Worm (Caenorhabditis elegans) whole organism, late embryonic: ENCODE results near the gene wrt-3.

Experiments used
- C08G9.2 ChIP-seq: sonication (generic microtip); optimal IDR thresholded peaks from 2 replicates; lab custom pipeline; 2016; ENCODE audit warnings: mild to moderate bottlenecking, missing genetic modification characterization, moderate library complexity, missing compliant biosample characterization
- C38D4.7 ChIP-seq: fragments of 200-800 bp; sonication (Bioruptor generic); optimal IDR thresholded peaks from 2 replicates; lab custom pipeline; 2018; ENCODE audit warnings: mild to moderate bottlenecking, missing genetic modification characterization, moderate library complexity, missing compliant biosample characterization
- K02D7.2 ChIP-seq: sonication (generic microtip); optimal IDR thresholded peaks from 2 replicates; lab custom pipeline; 2017; ENCODE audit warnings: mild to moderate bottlenecking, missing genetic modification characterization, missing compliant biosample characterization
- K09A11.1 ChIP-seq: sonication (generic microtip); optimal IDR thresholded peaks from 2 replicates; lab custom pipeline; 2017; ENCODE audit warnings: antibody characterized with exemption, mild to moderate bottlenecking, missing genetic modification characterization, missing compliant biosample characterization; ENCODE audit not compliant: insufficient read depth
- ama-1 ChIP-seq: fragments of 150-350 bp; optimal IDR thresholded peaks from 2 replicates; lab custom pipeline; 2014
- ceh-14 ChIP-seq: sonication (generic microtip); optimal IDR thresholded peaks from 2 replicates; lab custom pipeline; 2016; ENCODE audit warnings: missing genotype, missing genetic modification characterization, missing compliant biosample characterization
- ceh-18 ChIP-seq: sonication (generic microtip); optimal IDR thresholded peaks from 2 replicates; lab custom pipeline; 2016; ENCODE audit warnings: missing genetic modification characterization, missing compliant biosample characterization
- ceh-2 ChIP-seq: sonication (generic microtip); optimal IDR thresholded peaks from 2 replicates; lab custom pipeline; 2016; ENCODE audit warnings: missing genotype, missing genetic modification characterization, missing compliant biosample characterization
- ceh-24 ChIP-seq: sonication (generic microtip); optimal IDR thresholded peaks from 2 replicates; lab custom pipeline; 2016; ENCODE audit warnings: mild to moderate bottlenecking, missing genetic modification characterization, missing compliant biosample characterization
- ceh-30 ChIP-seq: fragments of 150-350 bp; optimal IDR thresholded peaks from 2 replicates; lab custom pipeline; 2014; ENCODE audit warnings: missing biosample characterization, missing genetic modification characterization
- ceh-6 ChIP-seq: fragments of 200-800 bp; sonication (Bioruptor generic); optimal IDR thresholded peaks from 2 replicates; lab custom pipeline; 2018; ENCODE audit warnings: mild to moderate bottlenecking, missing genetic modification characterization, missing compliant biosample characterization
- ceh-9 ChIP-seq: sonication (generic microtip); optimal IDR thresholded peaks from 2 replicates; lab custom pipeline; 2016; ENCODE audit warnings: mild to moderate bottlenecking, missing genetic modification characterization, inconsistent platforms, missing compliant biosample characterization
- che-1 ChIP-seq: sonication (generic microtip); optimal IDR thresholded peaks from 2 replicates; lab custom pipeline; 2016; ENCODE audit warnings: mild to moderate bottlenecking, missing genetic modification characterization, missing compliant biosample characterization
- fax-1 ChIP-seq: sonication (generic microtip); optimal IDR thresholded peaks from 2 replicates; lab custom pipeline; 2016; ENCODE audit warnings: missing genotype, missing genetic modification characterization, missing compliant biosample characterization
- gmeb-2 ChIP-seq: sonication (generic microtip); optimal IDR thresholded peaks from 2 replicates; lab custom pipeline; 2016; ENCODE audit warnings: missing genetic modification characterization, inconsistent platforms, missing compliant biosample characterization
- hlh-13 ChIP-seq: fragments of 200-800 bp; sonication (Bioruptor generic); optimal IDR thresholded peaks from 2 replicates; lab custom pipeline; 2018; ENCODE audit warnings: mild to moderate bottlenecking, missing genetic modification characterization, missing compliant biosample characterization
- hlh-30 ChIP-seq: sonication (generic microtip); optimal IDR thresholded peaks from 2 replicates; lab custom pipeline; 2017; ENCODE audit warnings: antibody characterized with exemption, missing genetic modification characterization, missing compliant biosample characterization; ENCODE audit not compliant: insufficient read depth
- hlh-6 ChIP-seq: sonication (generic microtip); optimal IDR thresholded peaks from 2 replicates; lab custom pipeline; 2016; ENCODE audit warnings: missing genotype, missing genetic modification characterization, missing compliant biosample characterization
- lim-6 ChIP-seq: sonication (generic microtip); optimal IDR thresholded peaks from 2 replicates; lab custom pipeline; 2016; ENCODE audit warnings: missing genetic modification characterization, missing compliant biosample characterization
- mec-3 ChIP-seq: sonication (generic microtip); optimal IDR thresholded peaks from 2 replicates; lab custom pipeline; 2016; ENCODE audit warnings: borderline replicate concordance, missing genetic modification characterization, missing compliant biosample characterization
- nfya-1 ChIP-seq: sonication (generic microtip); optimal IDR thresholded peaks from 2 replicates; lab custom pipeline; 2017; ENCODE audit warnings: missing genetic modification characterization, mild to moderate bottlenecking, missing compliant biosample characterization, antibody characterized with exemption, moderate library complexity
- npax-4 ChIP-seq: sonication (generic microtip); optimal IDR thresholded peaks from 2 replicates; lab custom pipeline; 2016; ENCODE audit warnings: missing genetic modification characterization, missing compliant biosample characterization
- pag-3 ChIP-seq: sonication (generic microtip); optimal IDR thresholded peaks from 2 replicates; lab custom pipeline; 2016; ENCODE audit warnings: missing compliant biosample characterization, missing genetic modification characterization, borderline replicate concordance
- pat-9 ChIP-seq: fragments of 200-800 bp; sonication (Bioruptor generic); optimal IDR thresholded peaks from 2 replicates; lab custom pipeline; 2018; ENCODE audit warnings: mild to moderate bottlenecking, missing genetic modification characterization, moderate library complexity, missing compliant biosample characterization
- pha-4 ChIP-seq: fragments of 150-350 bp; optimal IDR thresholded peaks from 2 replicates; lab custom pipeline; 2018; ENCODE audit warnings: missing biosample characterization, missing genetic modification reagents, missing genetic modification characterization
- rnt-1 ChIP-seq: sonication (generic microtip); optimal IDR thresholded peaks from 2 replicates; lab custom pipeline; 2016; ENCODE audit warnings: missing genetic modification characterization, missing compliant biosample characterization
- sdc-2 ChIP-seq: sonication (generic microtip); optimal IDR thresholded peaks from 2 replicates; lab custom pipeline; 2016; ENCODE audit warnings: missing genotype, missing genetic modification characterization, missing compliant biosample characterization
- sox-4 ChIP-seq: sonication (generic microtip); optimal IDR thresholded peaks from 2 replicates; lab custom pipeline; 2017; ENCODE audit warnings: mild to moderate bottlenecking, missing genetic modification characterization, inconsistent platforms, missing compliant biosample characterization
- unc-3 ChIP-seq, 2 experiments: fragments of 200-800 bp in 1 of 2; sonication (Bioruptor generic) in 1 of 2; sonication (generic microtip) in 1 of 2; conservative IDR thresholded peaks in 1 of 2; optimal IDR thresholded peaks in 1 of 2; 2 replicates each; pipeline versions ENCODE4 v1.3.6 to Lab custom; 2016 to 2022; ENCODE audit warnings: missing compliant biosample characterization in 2 of 2, missing genetic modification characterization in 2 of 2, missing genetic modification reagents in 1 of 2
- unc-42 ChIP-seq: sonication (generic microtip); optimal IDR thresholded peaks from 2 replicates; lab custom pipeline; 2016; ENCODE audit warnings: missing genotype, missing genetic modification characterization, missing compliant biosample characterization
- unc-86 ChIP-seq: sonication (generic microtip); optimal IDR thresholded peaks from 2 replicates; lab custom pipeline; 2016; ENCODE audit warnings: missing genetic modification characterization, missing compliant biosample characterization

wrt-3 gene

DNA sequence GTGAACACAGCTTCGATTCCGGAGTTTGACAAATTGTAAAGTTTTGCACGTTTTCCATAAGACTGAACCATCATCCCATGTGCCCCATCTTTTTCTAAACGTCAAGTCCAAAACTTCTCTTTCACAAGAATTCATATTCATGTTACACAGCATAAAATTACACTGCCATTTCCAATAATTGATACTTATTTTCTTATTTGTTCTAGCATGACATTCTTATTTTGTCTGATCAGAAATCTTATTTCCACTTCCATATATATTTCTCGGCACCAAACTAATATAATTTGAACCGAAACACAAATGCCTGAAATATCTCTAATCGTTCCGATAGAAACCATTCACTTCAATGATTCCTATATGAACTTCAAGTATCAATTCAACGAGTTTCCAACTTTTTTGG is 8.7 kb upstream of the wrt-3 start, which contains the start of gene sru-2:
TSS of gene sru-2 (plus strand) at position 301 of the 400 bp plus-strand sequence.
- TF ChIP-seq C08G9.2 (tag; lab: Kevin White, UChicago), result no peak
- no peak for TF ChIP-seq K02D7.2 (tag; lab: Kevin White, UChicago)
- no peak for TF ChIP-seq che-1
- no peak for TF ChIP-seq ceh-18 (tag; lab: Kevin White, UChicago)
- no peak for TF ChIP-seq unc-3 (GFP tag; conservative IDR thresholded peaks at IDR 0.05; lab: Robert Waterston, UW)
- TF ChIP-seq unc-3 (tag; optimal IDR thresholded peaks at IDR 0.05; lab: Kevin White, UChicago), result no peak

DNA sequence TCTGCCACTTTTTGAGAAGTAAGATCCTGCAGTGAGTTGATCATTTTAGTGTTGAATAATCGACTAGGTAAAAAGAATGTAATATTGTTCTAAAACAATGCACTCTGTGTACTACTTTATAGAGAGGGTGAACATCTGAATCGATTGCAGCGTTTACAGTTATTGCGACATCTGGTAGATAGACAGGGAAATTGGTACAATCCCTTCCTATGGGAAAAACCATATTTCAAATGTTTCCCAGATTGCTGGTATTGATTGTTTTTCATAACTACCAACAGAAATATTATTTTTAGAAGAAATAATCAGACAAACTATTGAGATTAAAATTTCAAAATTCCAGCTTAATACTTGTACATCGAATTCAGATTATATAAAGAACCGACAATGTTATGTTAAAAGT is 7.8 kb upstream of the wrt-3 start, which contains the start of gene gadr-2:
TSS of gene gadr-2 (minus strand) at position 101 of the 400 bp plus-strand sequence.
- no peak for TF ChIP-seq C38D4.7 (GFP tag; lab: Kevin White, UChicago)
- TF ChIP-seq fax-1 (tag; lab: Kevin White, UChicago), result no peak

DNA sequence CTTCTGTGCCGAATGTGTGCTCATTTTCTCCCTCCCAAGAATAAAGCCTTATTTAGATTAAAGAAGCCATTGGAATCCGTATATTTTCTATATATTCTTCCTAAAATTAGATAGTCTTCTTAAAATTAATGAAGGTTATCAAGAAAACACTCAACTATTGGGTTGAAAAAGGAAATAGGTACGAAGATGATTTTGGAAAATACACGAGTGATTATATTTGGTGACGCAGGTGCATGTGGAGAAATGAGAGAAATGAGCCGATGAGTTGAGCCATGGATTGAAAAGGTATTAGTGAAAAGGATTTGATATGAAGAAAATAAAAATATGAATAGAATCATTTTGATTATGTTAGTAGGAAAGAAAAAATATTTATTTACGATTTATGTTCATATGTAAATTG is 3.7 kb upstream of the wrt-3 start, which contains the start of gene cng-3:
TSS of gene cng-3 (minus strand) at position 102 of the 400 bp plus-strand sequence.
- TF ChIP-seq unc-42 (tag; lab: Kevin White, UChicago) (no peak), lim-6 (tag; lab: Kevin White, UChicago) (no peak), gmeb-2 (no peak), pag-3 (no peak), hlh-6 (no peak), sdc-2 (tag; lab: Kevin White, UChicago) (no peak), unc-86 (tag; lab: Kevin White, UChicago) (no peak), hlh-13 (GFP tag; lab: Kevin White, UChicago) (no peak), K02D7.2 (tag; lab: Kevin White, UChicago) (no peak), K09A11.1 (no peak), ceh-9 (tag; lab: Kevin White, UChicago) (no peak), mec-3 (no peak), ceh-6 (GFP tag; lab: Kevin White, UChicago) (no peak), pha-4 (no peak), C08G9.2 (tag; lab: Kevin White, UChicago) (no peak)

DNA sequence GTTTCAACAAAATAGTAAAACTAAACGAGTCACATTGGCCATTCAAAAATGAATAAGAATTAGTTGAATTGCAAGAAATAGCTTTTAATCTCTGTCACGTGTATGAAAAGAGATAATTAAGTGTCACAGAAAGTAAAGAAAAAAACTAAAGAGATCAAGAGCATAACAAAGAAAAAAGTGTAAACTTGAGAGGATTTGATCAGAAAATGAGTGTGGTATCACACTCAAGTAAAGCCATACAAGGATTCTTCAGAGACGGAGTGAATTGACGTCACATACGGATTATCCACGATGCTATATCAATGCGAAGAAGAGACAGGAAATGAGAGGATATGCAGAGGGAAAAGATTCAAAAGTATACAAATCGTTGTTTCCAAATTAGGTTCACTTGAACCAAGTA is 8.0 kb downstream of the wrt-3 start:
- TF ChIP-seq npax-4 (no peak), ceh-30 (tag; lab: Kevin White, UChicago) (no peak), C08G9.2 (tag; lab: Kevin White, UChicago) (no peak), ceh-2 (tag; lab: Kevin White, UChicago) (no peak), sox-4 (no peak), pat-9 (tag; lab: Kevin White, UChicago) (no peak), hlh-30 (tag; lab: Kevin White, UChicago) (no peak)
- TF ChIP-seq, all 69 proteins: peak for 0

DNA sequence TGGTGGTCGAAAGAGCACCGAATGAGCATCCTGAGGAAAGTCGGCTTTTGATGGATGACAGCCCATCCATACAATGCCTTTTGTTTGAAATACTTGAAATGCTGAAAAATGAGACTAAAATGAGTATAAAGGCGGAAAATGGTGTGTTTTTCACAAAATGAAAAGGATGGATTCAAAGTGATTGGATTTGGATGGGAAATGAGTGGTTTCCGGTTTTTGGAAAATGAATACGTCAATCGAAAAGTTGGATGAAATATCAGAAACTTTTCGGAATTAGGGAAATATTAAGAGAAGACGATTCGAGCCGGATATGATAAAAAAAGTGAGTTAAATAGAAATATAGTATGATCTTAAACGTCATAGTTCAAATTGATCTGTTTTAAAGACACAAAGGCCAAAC is 9.8 kb downstream of the wrt-3 start, which contains the start of gene F38E11.6:
TSS of gene F38E11.6 (minus strand) at position 101 of the 400 bp plus-strand sequence.
- no peak for TF ChIP-seq fax-1 (tag; lab: Kevin White, UChicago)

DNA sequence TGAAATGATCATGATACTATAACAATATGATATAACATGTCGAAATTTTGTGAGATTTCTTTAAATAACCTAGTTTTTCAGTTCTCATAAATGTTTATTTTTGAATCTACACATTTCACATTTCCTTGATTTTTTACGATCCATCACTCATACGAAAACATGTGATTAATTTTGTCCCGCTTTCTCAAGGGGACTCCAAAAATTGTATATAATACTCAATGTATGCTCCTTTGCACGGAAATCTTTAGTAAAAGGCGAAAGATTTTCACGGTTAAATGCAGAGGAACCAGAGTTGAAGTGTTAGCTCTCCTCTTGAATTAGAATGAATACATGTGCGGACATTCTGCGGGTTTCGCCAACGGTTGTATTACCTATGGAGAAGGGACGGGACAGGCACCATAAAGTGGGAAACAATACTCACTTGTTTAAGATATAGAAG is 12.9 kb downstream of the wrt-3 start:
- peak; percentile 57 for TF ChIP-seq ama-1 (lab: Kevin White, UChicago)
- no peak for TF ChIP-seq rnt-1 (tag; lab: Kevin White, UChicago)

DNA sequence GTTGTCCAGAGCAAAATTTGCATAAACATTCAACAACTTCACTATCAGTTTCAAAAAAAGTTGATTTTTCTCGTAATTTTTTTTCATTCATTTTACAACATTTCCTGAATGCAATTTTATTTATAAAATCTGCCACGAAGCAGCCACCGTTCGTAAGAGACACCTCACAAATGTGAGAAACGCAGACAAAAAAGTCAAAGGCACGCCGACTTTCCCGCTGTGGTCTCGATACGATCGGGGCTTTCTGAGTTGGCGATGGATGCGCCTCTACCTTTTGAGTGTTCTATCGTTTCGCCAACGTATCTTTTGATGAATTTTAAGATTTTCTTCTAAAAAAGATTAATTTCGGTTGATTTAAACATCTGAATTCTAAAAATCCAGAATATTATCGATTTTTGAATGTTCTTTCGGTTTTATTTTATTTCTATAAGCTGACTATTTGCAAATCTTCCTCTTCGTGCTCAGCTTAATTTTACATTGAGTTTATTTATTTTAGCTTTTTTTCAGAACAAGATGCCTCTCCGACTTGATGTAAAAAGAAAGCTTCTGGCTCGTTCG is 18.0 kb downstream of the wrt-3 start, which contains the start of gene copb-2:
TSS of gene copb-2 (plus strand) at position 508 of the 558 bp plus-strand sequence.
- no peak for TF ChIP-seq ceh-24
- no peak for TF ChIP-seq ceh-14 (tag; lab: Kevin White, UChicago)
- TF ChIP-seq nfya-1 (tag; lab: Kevin White, UChicago), result peak; percentile 42
- TF ChIP-seq unc-42 (tag; lab: Kevin White, UChicago), result peak; percentile 61
- TF ChIP-seq, all 69 proteins: peak for 2
